Worm (Caenorhabditis elegans): ENCODE results near the gene C01G5.25.

- TF ChIP-seq lin-15B (tag; optimal IDR thresholded peaks at IDR 0.05), result no peak
- no peak for TF ChIP-seq ceh-28 (tag; optimal IDR thresholded peaks at IDR 0.05)
- TF ChIP-seq nhr-77 (tag; optimal IDR thresholded peaks at IDR 0.05), result no peak
- no peak for TF ChIP-seq ztf-11 (tag; optimal IDR thresholded peaks at IDR 0.05)
- no peak for TF ChIP-seq nhr-11 (tag; optimal IDR thresholded peaks at IDR 0.05)
- TF ChIP-seq elt-1 (tag; optimal IDR thresholded peaks at IDR 0.05), result no peak
- no peak for TF ChIP-seq nhr-237 (tag; optimal IDR thresholded peaks at IDR 0.05)
- TF ChIP-seq unc-62 (GFP tag; optimal IDR thresholded peaks at IDR 0.05), result no peak
These were observed 48.5 kb downstream of the C01G5.25 start, which contains the start of the genes lec-11 and irld-7 for ce11 chrIV:6590029-6590428.
